Worm (Caenorhabditis elegans) whole organism, mixed stage, embryonic: ENCODE data around the gene C09B9.7.

ENCODE experiments used
- flh-1 ChIP-seq: fragments of 200-800 bp; sonication (Bioruptor generic); optimal IDR thresholded peaks from 2 replicates; lab custom pipeline; 2018; ENCODE audit warnings: mild to moderate bottlenecking, missing genetic modification characterization, moderate library complexity, missing compliant biosample characterization
- ham-2 ChIP-seq: fragments of 200-800 bp; sonication (Bioruptor generic); optimal IDR thresholded peaks from 2 replicates; lab custom pipeline; 2018; ENCODE audit warnings: mild to moderate bottlenecking, missing genetic modification characterization, missing compliant biosample characterization
- hlh-1 ChIP-seq: fragments of 150-350 bp; optimal IDR thresholded peaks from 2 replicates; lab custom pipeline; 2014; ENCODE audit warnings: missing biosample characterization, missing genetic modification reagents, missing genetic modification characterization
- lin-13 ChIP-seq: fragments of 150-350 bp; optimal IDR thresholded peaks from 2 replicates; lab custom pipeline; 2014; ENCODE audit warnings: missing biosample characterization, missing genetic modification characterization
- mls-2 ChIP-seq: sonication (generic microtip); optimal IDR thresholded peaks from 2 replicates; lab custom pipeline; 2016; ENCODE audit warnings: mild to moderate bottlenecking, missing genetic modification characterization, moderate library complexity, missing compliant biosample characterization
- nhr-237 ChIP-seq: fragments of 150-350 bp; optimal IDR thresholded peaks from 2 replicates; lab custom pipeline; 2014; ENCODE audit warnings: missing biosample characterization, missing genetic modification characterization
- nhr-28 ChIP-seq: fragments of 150-350 bp; optimal IDR thresholded peaks from 2 replicates; lab custom pipeline; 2014; ENCODE audit warnings: missing biosample characterization, missing genetic modification characterization
- nhr-76 ChIP-seq: sonication (generic microtip); optimal IDR thresholded peaks from 2 replicates; lab custom pipeline; 2017; ENCODE audit warnings: missing biosample characterization, missing genetic modification characterization
- sem-2 ChIP-seq: fragments of 200-800 bp; sonication (Bioruptor generic); optimal IDR thresholded peaks from 2 replicates; lab custom pipeline; 2018; ENCODE audit warnings: mild to moderate bottlenecking, missing genetic modification characterization, missing compliant biosample characterization
- snpc-4 ChIP-seq: fragments of 150-350 bp; optimal IDR thresholded peaks from 2 replicates; lab custom pipeline; 2014; ENCODE audit warnings: missing biosample characterization, missing genetic modification characterization
- sptf-1 ChIP-seq: sonication (generic microtip); optimal IDR thresholded peaks from 2 replicates; lab custom pipeline; 2017; ENCODE audit warnings: mild to moderate bottlenecking, missing genetic modification characterization, moderate library complexity, missing compliant biosample characterization
- unc-39 ChIP-seq: fragments of 150-350 bp; optimal IDR thresholded peaks from 2 replicates; lab custom pipeline; 2014; ENCODE audit warnings: missing biosample characterization, missing genetic modification characterization
- unc-62 ChIP-seq: fragments of 150-350 bp; optimal IDR thresholded peaks from 2 replicates; lab custom pipeline; 2014; ENCODE audit warnings: missing biosample characterization, missing genetic modification reagents, missing genetic modification characterization
- ztf-11 ChIP-seq: fragments of 150-350 bp; optimal IDR thresholded peaks from 2 replicates; lab custom pipeline; 2014; ENCODE audit warnings: missing biosample characterization, missing genetic modification characterization

- TF ChIP-seq unc-39 (no peak), nhr-237 (tag; lab: Kevin White, UChicago) (no peak), sem-2 (GFP tag; lab: Kevin White, UChicago) (no peak), snpc-4 (tag; lab: Kevin White, UChicago) (no peak), nhr-28 (tag; lab: Kevin White, UChicago) (no peak), sptf-1 (no peak), mls-2 (tag; lab: Kevin White, UChicago) (no peak), ztf-11 (no peak), hlh-1 (tag; lab: Kevin White, UChicago) (no peak), unc-62 (GFP tag; lab: Kevin White, UChicago) (no peak), lin-13 (no peak), nhr-76 (tag; lab: Kevin White, UChicago) (no peak), ham-2 (GFP tag; lab: Kevin White, UChicago) (no peak), flh-1 (GFP tag; lab: Kevin White, UChicago) (no peak)
Observed at ce11 chrIV:5108971-5109370, 48.1 kb upstream of the C09B9.7 start.
